Worm (Caenorhabditis elegans) whole organism, L3 larva: Measurements from ENCODE around the gene nas-10.

Source experiments
- R02D3.7 ChIP-seq: fragments of 150-350 bp; optimal IDR thresholded peaks from 2 replicates; lab custom pipeline; 2014; ENCODE audit warnings: missing biosample characterization, missing genetic modification characterization
- ZK546.5 ChIP-seq: sonication (generic microtip); optimal IDR thresholded peaks from 2 replicates; lab custom pipeline; 2017; ENCODE audit warnings: missing biosample characterization, missing genetic modification characterization
- aly-2 ChIP-seq: fragments of 150-350 bp; optimal IDR thresholded peaks from 2 replicates; lab custom pipeline; 2014; ENCODE audit warnings: missing biosample characterization, missing genetic modification characterization
- ceh-16 ChIP-seq: sonication (generic microtip); optimal IDR thresholded peaks from 2 replicates; lab custom pipeline; 2017; ENCODE audit warnings: missing biosample characterization, missing genetic modification characterization
- ceh-28 ChIP-seq: fragments of 150-350 bp; optimal IDR thresholded peaks from 2 replicates; lab custom pipeline; 2014; ENCODE audit warnings: missing biosample characterization, missing genetic modification reagents, missing genetic modification characterization
- ceh-82 ChIP-seq: fragments of 150-350 bp; optimal IDR thresholded peaks from 2 replicates; lab custom pipeline; 2014; ENCODE audit warnings: missing biosample characterization, missing genetic modification characterization
- ceh-9 ChIP-seq: sonication (generic microtip); optimal IDR thresholded peaks from 2 replicates; lab custom pipeline; 2018; ENCODE audit warnings: missing biosample characterization, missing genetic modification characterization
- egl-5 ChIP-seq: fragments of 150-350 bp; optimal IDR thresholded peaks from 2 replicates; lab custom pipeline; 2017; ENCODE audit warnings: missing biosample characterization, missing genetic modification reagents, missing genetic modification characterization, inconsistent platforms
- elt-2 ChIP-seq: sonication (generic microtip); optimal IDR thresholded peaks from 2 replicates; lab custom pipeline; 2016; ENCODE audit warnings: missing genetic modification reagents, mild to moderate bottlenecking, missing genetic modification characterization, missing compliant biosample characterization
- elt-3 ChIP-seq, 3 experiments: fragments of 150-350 bp in 1 of 3; sonication (generic microtip) in 2 of 3; optimal IDR thresholded peaks; 2 replicates in 2 of 3; 4 replicates in 1 of 3; lab custom pipeline; 2014 to 2017; ENCODE audit warnings: missing biosample characterization in 3 of 3, missing genetic modification characterization in 3 of 3
- fkh-2 ChIP-seq: fragments of 150-350 bp; optimal IDR thresholded peaks from 2 replicates; lab custom pipeline; 2014; ENCODE audit warnings: missing biosample characterization, missing genetic modification reagents, missing genetic modification characterization
- fos-1 ChIP-seq: fragments of 150-350 bp; optimal IDR thresholded peaks from 2 replicates; lab custom pipeline; 2014; ENCODE audit warnings: missing biosample characterization, missing genetic modification characterization
- hmg-11 ChIP-seq: sonication (generic microtip); optimal IDR thresholded peaks from 2 replicates; lab custom pipeline; 2016; ENCODE audit warnings: missing genetic modification characterization, missing compliant biosample characterization
- jun-1 ChIP-seq: fragments of 150-350 bp; optimal IDR thresholded peaks from 2 replicates; lab custom pipeline; 2014; ENCODE audit warnings: missing biosample characterization, missing genetic modification reagents, missing genetic modification characterization
- lin-15B ChIP-seq: fragments of 150-350 bp; optimal IDR thresholded peaks from 2 replicates; lab custom pipeline; 2014; ENCODE audit warnings: missing biosample characterization, missing genetic modification characterization
- lin-39 ChIP-seq: fragments of 150-350 bp; optimal IDR thresholded peaks from 2 replicates; lab custom pipeline; 2018; ENCODE audit warnings: missing biosample characterization, missing genetic modification reagents, missing genetic modification characterization
- lsy-12 ChIP-seq: sonication (generic microtip); optimal IDR thresholded peaks from 2 replicates; lab custom pipeline; 2016; ENCODE audit warnings: mild to moderate bottlenecking, missing genetic modification characterization, missing compliant biosample characterization
- mdl-1 ChIP-seq: fragments of 150-350 bp; optimal IDR thresholded peaks from 2 replicates; lab custom pipeline; 2014; ENCODE audit warnings: missing biosample characterization, missing genetic modification characterization
- mml-1 ChIP-seq: fragments of 150-350 bp; sonication (generic microtip); optimal IDR thresholded peaks from 3 replicates; lab custom pipeline; 2014; ENCODE audit warnings: missing biosample characterization, missing genetic modification characterization
- nfya-1 ChIP-seq: sonication (generic microtip); optimal IDR thresholded peaks from 2 replicates; lab custom pipeline; 2017; ENCODE audit warnings: missing genetic modification characterization, mild to moderate bottlenecking, missing compliant biosample characterization, antibody characterized with exemption, moderate library complexity; ENCODE audit not compliant: insufficient read depth
- nhr-12 ChIP-seq: fragments of 150-350 bp; optimal IDR thresholded peaks from 2 replicates; lab custom pipeline; 2014; ENCODE audit warnings: missing biosample characterization, missing genetic modification characterization
- nhr-237 ChIP-seq: fragments of 150-350 bp; optimal IDR thresholded peaks from 2 replicates; lab custom pipeline; 2014; ENCODE audit warnings: missing biosample characterization, missing genetic modification characterization
- nhr-25 ChIP-seq: sonication (generic microtip); optimal IDR thresholded peaks from 2 replicates; lab custom pipeline; 2017; ENCODE audit warnings: missing biosample characterization, missing genetic modification characterization
- nhr-43 ChIP-seq: sonication (generic microtip); optimal IDR thresholded peaks from 2 replicates; lab custom pipeline; 2016; ENCODE audit warnings: mild to moderate bottlenecking, missing genetic modification characterization, missing compliant biosample characterization; ENCODE audit not compliant: poor library complexity, severe bottlenecking
- nhr-67 ChIP-seq: fragments of 150-350 bp; optimal IDR thresholded peaks from 2 replicates; lab custom pipeline; 2014; ENCODE audit warnings: missing biosample characterization, missing genetic modification characterization
- nhr-76 ChIP-seq: fragments of 150-350 bp; sonication (generic microtip); optimal IDR thresholded peaks from 5 replicates; lab custom pipeline; 2014; ENCODE audit warnings: missing biosample characterization, missing genetic modification characterization
- nhr-77 ChIP-seq: fragments of 150-350 bp; optimal IDR thresholded peaks from 2 replicates; lab custom pipeline; 2014; ENCODE audit warnings: missing biosample characterization, missing genetic modification characterization
- pha-4 ChIP-seq: fragments of 150-350 bp; optimal IDR thresholded peaks from 2 replicates; lab custom pipeline; 2014; ENCODE audit warnings: missing biosample characterization, missing genetic modification reagents, missing genetic modification characterization
- pqm-1 ChIP-seq: fragments of 150-350 bp; optimal IDR thresholded peaks from 2 replicates; lab custom pipeline; 2017; ENCODE audit warnings: missing biosample characterization, missing genetic modification characterization, inconsistent platforms
- sea-2 ChIP-seq: fragments of 150-350 bp; sonication (generic microtip); optimal IDR thresholded peaks from 4 replicates; lab custom pipeline; 2014; ENCODE audit warnings: missing biosample characterization, missing genetic modification reagents, missing genetic modification characterization
- skn-1 ChIP-seq: fragments of 150-350 bp; optimal IDR thresholded peaks from 2 replicates; lab custom pipeline; 2014; ENCODE audit warnings: missing biosample characterization, missing genetic modification characterization
- snpc-4 ChIP-seq: fragments of 150-350 bp; optimal IDR thresholded peaks from 2 replicates; lab custom pipeline; 2014; ENCODE audit warnings: missing biosample characterization, missing genetic modification characterization
- tbx-2 ChIP-seq: sonication (generic microtip); optimal IDR thresholded peaks from 2 replicates; lab custom pipeline; 2016; ENCODE audit warnings: mild to moderate bottlenecking, missing genetic modification characterization, missing compliant biosample characterization
- unc-62 ChIP-seq: fragments of 150-350 bp; sonication (generic microtip); optimal IDR thresholded peaks from 4 replicates; lab custom pipeline; 2014; ENCODE audit warnings: missing biosample characterization, missing genetic modification reagents, missing genetic modification characterization
- zag-1 ChIP-seq: fragments of 150-350 bp; optimal IDR thresholded peaks from 2 replicates; lab custom pipeline; 2014; ENCODE audit warnings: missing biosample characterization, missing genetic modification characterization
- ztf-11 ChIP-seq: fragments of 150-350 bp; optimal IDR thresholded peaks from 2 replicates; lab custom pipeline; 2014; ENCODE audit warnings: missing biosample characterization, missing genetic modification characterization
- ztf-4 ChIP-seq: fragments of 150-350 bp; optimal IDR thresholded peaks from 2 replicates; lab custom pipeline; 2014; ENCODE audit warnings: missing biosample characterization, missing genetic modification characterization

nas-10 gene

ce11 chrX:10963453-10964046 is at the start of gene nas-10:
Gene nas-10, minus strand, starts transcription at chrX:10963503.
- peak; percentile 61 for TF ChIP-seq ceh-82 (tag; lab: Kevin White, UChicago)
- TF ChIP-seq snpc-4 (tag; lab: Kevin White, UChicago) = no peak
- no peak for TF ChIP-seq aly-2 (tag; lab: Kevin White, UChicago)
- peak; percentile 18 for TF ChIP-seq nhr-25 (tag; lab: Kevin White, UChicago)
- no peak for TF ChIP-seq lin-15B (tag; lab: Kevin White, UChicago)
- no peak for TF ChIP-seq fkh-2 (tag; lab: Kevin White, UChicago)
- TF ChIP-seq ZK546.5 (tag; lab: Kevin White, UChicago) = no peak
- no peak for TF ChIP-seq mml-1 (tag; lab: Kevin White, UChicago)
- TF ChIP-seq egl-5 (tag; lab: Kevin White, UChicago) = no peak
- no peak for TF ChIP-seq ceh-16 (tag; lab: Kevin White, UChicago)
- peak; percentile 53 for TF ChIP-seq lin-39 (tag; lab: Kevin White, UChicago)
- no peak for TF ChIP-seq R02D3.7 (tag; lab: Kevin White, UChicago)
- TF ChIP-seq fos-1 (tag; lab: Kevin White, UChicago) = no peak
- TF ChIP-seq nfya-1 (tag; lab: Kevin White, UChicago) = no peak
- no peak for TF ChIP-seq mdl-1
- no peak for TF ChIP-seq pha-4 (tag; lab: Kevin White, UChicago)
- TF ChIP-seq ceh-28 (tag; lab: Kevin White, UChicago) = no peak
- no peak for TF ChIP-seq ceh-9
- TF ChIP-seq elt-3 (tag; optimal IDR thresholded peaks at IDR 0.05; lab: Kevin White, UChicago) = peak in 1 of 3 experiments; percentile 12
- TF ChIP-seq hmg-11 (tag; lab: Kevin White, UChicago) = peak; percentile 17
- no peak for TF ChIP-seq sea-2
- TF ChIP-seq skn-1 = peak; percentile 11
- peak; percentile 63 for TF ChIP-seq tbx-2 (tag; lab: Kevin White, UChicago)
- no peak for TF ChIP-seq zag-1 (tag; lab: Kevin White, UChicago)
- peak; percentile 51 for TF ChIP-seq elt-2 (tag; lab: Kevin White, UChicago)
- TF ChIP-seq lsy-12 (tag; lab: Kevin White, UChicago) = peak; percentile 65
- TF ChIP-seq ztf-11 (tag; lab: Kevin White, UChicago) = no peak
- TF ChIP-seq nhr-43 (tag; lab: Kevin White, UChicago) = peak; percentile 88
- TF ChIP-seq pqm-1 (tag; lab: Kevin White, UChicago) = peak; percentile 31
- TF ChIP-seq unc-62 (GFP tag; lab: Kevin White, UChicago) = no peak
- no peak for TF ChIP-seq nhr-77 (tag; lab: Kevin White, UChicago)
- TF ChIP-seq jun-1 (tag; lab: Kevin White, UChicago) = peak; percentile 18
- TF ChIP-seq nhr-76 (tag; lab: Kevin White, UChicago) = no peak
- TF ChIP-seq ztf-4 (tag; lab: Kevin White, UChicago) = peak; percentile 46
- no peak for TF ChIP-seq nhr-12 (tag; lab: Kevin White, UChicago)
- no peak for TF ChIP-seq nhr-237
- TF ChIP-seq, all 47 proteins: peak for 13

- TF ChIP-seq ceh-9 (no peak), fos-1 (tag; lab: Kevin White, UChicago) (no peak), sea-2 (no peak), nhr-67 (tag; lab: Kevin White, UChicago) (no peak), jun-1 (tag; lab: Kevin White, UChicago) (no peak), R02D3.7 (tag; lab: Kevin White, UChicago) (no peak)
Observed at ce11 chrX:11012337-11012736, 49.0 kb upstream of the nas-10 start, which contains the start of gene F58A3.3. Gene F58A3.3, plus strand, starts transcription at chrX:11012637.

- TF ChIP-seq ceh-9 (no peak), snpc-4 (tag; lab: Kevin White, UChicago) (no peak), nfya-1 (tag; lab: Kevin White, UChicago) (no peak), egl-5 (tag; lab: Kevin White, UChicago) (no peak), nhr-77 (tag; lab: Kevin White, UChicago) (no peak)
Observed at ce11 chrX:11010565-11010964, 47.3 kb upstream of the nas-10 start, which contains the start of gene F58A3.4. Gene F58A3.4, minus strand, starts transcription at chrX:11010665.
